Fruit fly (Drosophila melanogaster): ENCODE data around the gene CG7565.
A peak's percentile ranks its signal among the peaks of the same experiment; 100 is the strongest.

CG7565 gene

dm6 chr3L:8091650-8092068, at the start of gene CG7565:
CG7565 (minus strand) TSS chr3L:8091786.
- TF ChIP-seq CG8119 (GFP tag; IDR thresholded peaks at IDR 0.05): peak; percentile 33; the same call in 1 of the 3 replicates
- no peak for TF ChIP-seq CG4318 (GFP tag; optimal IDR thresholded peaks at IDR 0.05)
- no peak for TF ChIP-seq dac (GFP tag; optimal IDR thresholded peaks at IDR 0.05)
- TF ChIP-seq Eip93F (GFP tag; optimal IDR thresholded peaks at IDR 0.05): no peak
- TF ChIP-seq CG6808 (GFP tag; optimal IDR thresholded peaks at IDR 0.05): no peak
- TF ChIP-seq Ets21C (GFP tag; optimal IDR thresholded peaks at IDR 0.05): no peak
- TF ChIP-seq CG32006 (GFP tag; optimal IDR thresholded peaks at IDR 0.05): no peak
- TF ChIP-seq fkh (GFP tag; optimal IDR thresholded peaks at IDR 0.05): peak; percentile 13
- TF ChIP-seq Hr38 (GFP tag; optimal IDR thresholded peaks at IDR 0.05): no peak
- no peak for TF ChIP-seq svp (GFP tag)
- TF ChIP-seq CG8319 (GFP tag; optimal IDR thresholded peaks at IDR 0.05): peak; percentile 7
- TF ChIP-seq dsx (GFP tag; optimal IDR thresholded peaks at IDR 0.05; ENCODE audit: poor library complexity, severe bottlenecking): no peak
- no peak for TF ChIP-seq Hr4 (GFP tag; optimal IDR thresholded peaks at IDR 0.05)
- TF ChIP-seq CG10669 (GFP tag; optimal IDR thresholded peaks at IDR 0.05): peak; percentile 8
- TF ChIP-seq Sox14 (GFP tag; optimal IDR thresholded peaks at IDR 0.05): peak; percentile 46
- no peak for TF ChIP-seq CG6854 (GFP tag; optimal IDR thresholded peaks at IDR 0.05)
- TF ChIP-seq CG6276 (GFP tag; optimal IDR thresholded peaks at IDR 0.05): no peak
- peak; percentile 84 for TF ChIP-seq vri (GFP tag; optimal IDR thresholded peaks at IDR 0.05)
- TF ChIP-seq CG7368 (GFP tag; optimal IDR thresholded peaks at IDR 0.05): no peak
- TF ChIP-seq CG8632 (GFP tag; optimal IDR thresholded peaks at IDR 0.05): no peak
- TF ChIP-seq fd85E (GFP tag; optimal IDR thresholded peaks at IDR 0.05): no peak
- no peak for TF ChIP-seq fd59A (GFP tag; optimal IDR thresholded peaks at IDR 0.05)
- TF ChIP-seq Hr39 (GFP tag; optimal IDR thresholded peaks at IDR 0.05): no peak
- peak; percentile 46 for TF ChIP-seq esn (GFP tag; optimal IDR thresholded peaks at IDR 0.05)
- no peak for TF ChIP-seq cyc (GFP tag; optimal IDR thresholded peaks at IDR 0.05)
- no peak for TF ChIP-seq CG10631 (GFP tag; optimal IDR thresholded peaks at IDR 0.05)
- peak; percentile 36 for TF ChIP-seq Sox102F (GFP tag; optimal IDR thresholded peaks at IDR 0.05)
- peak; percentile 26 for TF ChIP-seq Met (GFP tag; optimal IDR thresholded peaks at IDR 0.05)
- no peak for TF ChIP-seq CG11294 (GFP tag; IDR thresholded peaks at IDR 0.05)
- no peak for TF ChIP-seq CG9139 (GFP tag; optimal IDR thresholded peaks at IDR 0.05)
- TF ChIP-seq Smox (GFP tag; optimal IDR thresholded peaks at IDR 0.05): no peak
- TF ChIP-seq pdm3 (GFP tag; optimal IDR thresholded peaks at IDR 0.05): no peak
- TF ChIP-seq salr (GFP tag; optimal IDR thresholded peaks at IDR 0.05): no peak
- TF ChIP-seq Sox15 (GFP tag; optimal IDR thresholded peaks at IDR 0.05): no peak
- no peak for TF ChIP-seq achi (GFP tag; optimal IDR thresholded peaks at IDR 0.05)
- TF ChIP-seq CG34406 (GFP tag; optimal IDR thresholded peaks at IDR 0.05): no peak
- TF ChIP-seq topi (GFP tag; optimal IDR thresholded peaks at IDR 0.05): peak; percentile 2
- no peak for TF ChIP-seq acj6 (GFP tag; optimal IDR thresholded peaks at IDR 0.05)
- TF ChIP-seq Eip78C (GFP tag): peak; percentile 56
- TF ChIP-seq CG11902 (GFP tag; optimal IDR thresholded peaks at IDR 0.05): no peak
- TF ChIP-seq lz (GFP tag; optimal IDR thresholded peaks at IDR 0.05): peak; percentile 16
- no peak for TF ChIP-seq CG11762 (GFP tag; optimal IDR thresholded peaks at IDR 0.05; ENCODE audit: insufficient read depth)
- peak; percentile 9 for TF ChIP-seq CG31627 (GFP tag; optimal IDR thresholded peaks at IDR 0.05)
- TF ChIP-seq Lpt (GFP tag; optimal IDR thresholded peaks at IDR 0.05): no peak
- no peak for TF ChIP-seq Blimp-1 (GFP tag; optimal IDR thresholded peaks at IDR 0.05)
- peak; percentile 50 for TF ChIP-seq net (GFP tag; optimal IDR thresholded peaks at IDR 0.05)
- TF ChIP-seq CG3032 (tag; optimal IDR thresholded peaks at IDR 0.05): no peak
- no peak for TF ChIP-seq CG16779 (tag; optimal IDR thresholded peaks at IDR 0.05)
- no peak for TF ChIP-seq Ets96B (tag; optimal IDR thresholded peaks at IDR 0.05)
- TF ChIP-seq CG6792 (GFP tag; optimal IDR thresholded peaks at IDR 0.05): peak; percentile 19
- no peak for TF ChIP-seq spab (GFP tag; optimal IDR thresholded peaks at IDR 0.05)
- TF ChIP-seq CG6163 (GFP tag; IDR thresholded peaks at IDR 0.05): no peak
- 0 out of 2 replicates have a peak, but pooled peaks have one; percentile 27 for TF ChIP-seq CG15336 (GFP tag; IDR thresholded peaks at IDR 0.05)
